Worm (Caenorhabditis elegans) whole organism, midembryonic: ENCODE results near the gene letm-1.

Experiments
- cog-1 ChIP-seq: sonication (generic microtip); optimal IDR thresholded peaks from 2 replicates; lab custom pipeline; 2016; ENCODE audit warnings: missing genetic modification characterization, missing compliant biosample characterization
- flt-1 ChIP-seq: fragments of 200-800 bp; sonication (Bioruptor generic); IDR thresholded peaks from 2 replicates; pipeline ENCODE4 v1.3.6; 2022; ENCODE audit warnings: missing genetic modification characterization, missing compliant biosample characterization
- ref-1 ChIP-seq: fragments of 200-800 bp; sonication (Bioruptor generic); conservative IDR thresholded peaks from 2 replicates; pipeline ENCODE4 v1.3.6; 2022; ENCODE audit warnings: missing genetic modification reagents, missing genetic modification characterization, missing compliant biosample characterization
- tab-1 ChIP-seq: fragments of 200-800 bp; sonication (Bioruptor generic); IDR thresholded peaks from 2 replicates; pipeline ENCODE4 v1.3.6; 2022; ENCODE audit warnings: missing genetic modification characterization, missing compliant biosample characterization
- ztf-23 ChIP-seq: fragments of 200-800 bp; sonication (Bioruptor generic); IDR thresholded peaks from 2 replicates; pipeline ENCODE4 v1.3.6; 2022; ENCODE audit warnings: missing genetic modification reagents, missing genetic modification characterization, missing compliant biosample characterization

DNA sequence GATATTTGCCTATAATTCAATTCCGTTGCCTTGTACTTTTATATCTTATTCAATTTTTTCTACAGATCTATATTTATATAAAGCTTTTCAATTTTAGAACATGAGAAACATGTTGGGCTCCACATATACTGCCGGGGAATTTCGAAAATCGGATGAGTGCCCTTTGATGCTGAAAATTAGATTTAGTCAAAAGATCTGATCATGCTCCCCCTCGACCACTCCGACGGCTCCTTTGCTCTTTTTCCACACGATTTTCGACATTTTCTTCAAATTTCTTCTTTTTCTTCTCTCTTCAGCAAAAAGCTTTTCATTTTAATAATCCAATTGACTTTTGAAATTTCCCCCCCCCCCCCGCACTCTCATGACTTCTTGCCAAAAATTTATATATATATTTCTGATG, 20.4 kb downstream of the letm-1 start:
- TF ChIP-seq ztf-23 (GFP tag; lab: Robert Waterston, UW), result no peak
- no peak for TF ChIP-seq flt-1 (GFP tag; lab: Robert Waterston, UW)
- no peak for TF ChIP-seq tab-1 (GFP tag; lab: Robert Waterston, UW)
- TF ChIP-seq ref-1 (GFP tag; lab: Robert Waterston, UW), result no peak
- no peak for TF ChIP-seq cog-1 (tag; lab: Kevin White, UChicago)
